Fruit fly (Drosophila melanogaster): ENCODE data around the gene mRRF1.

Gene mRRF1

dm6 chr3L:9357830-9358712, 6.1 kb upstream of the mRRF1 start (continued):
- TF ChIP-seq CG7368 (GFP tag; optimal IDR thresholded peaks at IDR 0.05) (no peak), CG6163 (GFP tag; IDR thresholded peaks at IDR 0.05) (peak; percentile 74; the same call in 2 of the 3 replicates), Hr4 (GFP tag; optimal IDR thresholded peaks at IDR 0.05) (no peak), CG3032 (tag; optimal IDR thresholded peaks at IDR 0.05) (peak; percentile 53), pdm3 (GFP tag; optimal IDR thresholded peaks at IDR 0.05) (no peak), Hr38 (GFP tag; optimal IDR thresholded peaks at IDR 0.05) (no peak), dac (GFP tag; optimal IDR thresholded peaks at IDR 0.05) (no peak), CG34406 (GFP tag; optimal IDR thresholded peaks at IDR 0.05) (no peak), fd59A (GFP tag; optimal IDR thresholded peaks at IDR 0.05) (no peak), Eip93F (GFP tag; optimal IDR thresholded peaks at IDR 0.05) (peak; percentile 62)

- TF ChIP-seq Hr4 (GFP tag; optimal IDR thresholded peaks at IDR 0.05) (peak; percentile 64), CG34406 (GFP tag; optimal IDR thresholded peaks at IDR 0.05) (no peak), CG10631 (GFP tag; optimal IDR thresholded peaks at IDR 0.05) (no peak), CG8119 (GFP tag; IDR thresholded peaks at IDR 0.05) (peak; percentile 43; the same call in 2 of the 3 replicates), CG7368 (GFP tag; optimal IDR thresholded peaks at IDR 0.05) (peak; percentile 6), Met (GFP tag; optimal IDR thresholded peaks at IDR 0.05) (no peak), salr (GFP tag; optimal IDR thresholded peaks at IDR 0.05) (no peak), pdm3 (GFP tag; optimal IDR thresholded peaks at IDR 0.05) (no peak), Hr38 (GFP tag; optimal IDR thresholded peaks at IDR 0.05) (no peak), svp (GFP tag) (no peak), CG6808 (GFP tag; optimal IDR thresholded peaks at IDR 0.05) (no peak), dsx (GFP tag; optimal IDR thresholded peaks at IDR 0.05; ENCODE audit: poor library complexity, severe bottlenecking) (no peak), CG6854 (GFP tag; optimal IDR thresholded peaks at IDR 0.05) (no peak), CG11294 (GFP tag; IDR thresholded peaks at IDR 0.05) (no peak), CG8632 (GFP tag; optimal IDR thresholded peaks at IDR 0.05) (no peak), CG16779 (tag; optimal IDR thresholded peaks at IDR 0.05) (no peak), Sox14 (GFP tag; optimal IDR thresholded peaks at IDR 0.05) (peak; percentile 93), Eip78C (GFP tag) (peak; percentile 71), CG11902 (GFP tag; optimal IDR thresholded peaks at IDR 0.05) (no peak), Eip75B (GFP tag; optimal IDR thresholded peaks at IDR 0.05) (peak; percentile 35), CG6163 (GFP tag; IDR thresholded peaks at IDR 0.05) (peak; percentile 56; the same call in 1 of the 3 replicates), Smox (GFP tag; optimal IDR thresholded peaks at IDR 0.05) (no peak), Ets96B (tag; optimal IDR thresholded peaks at IDR 0.05) (peak; percentile 10), CG31627 (GFP tag; optimal IDR thresholded peaks at IDR 0.05) (no peak), Gug (GFP tag; IDR thresholded peaks at IDR 0.05) (no peak), CG3919 (GFP tag; optimal IDR thresholded peaks at IDR 0.05) (peak; percentile 60), CG32006 (GFP tag; optimal IDR thresholded peaks at IDR 0.05) (no peak), Ets21C (GFP tag; optimal IDR thresholded peaks at IDR 0.05) (no peak), topi (GFP tag; optimal IDR thresholded peaks at IDR 0.05) (peak; percentile 39), CG8319 (GFP tag; optimal IDR thresholded peaks at IDR 0.05) (no peak), Hr39 (GFP tag; optimal IDR thresholded peaks at IDR 0.05) (peak; percentile 10), CG6792 (GFP tag; optimal IDR thresholded peaks at IDR 0.05) (no peak), net (GFP tag; optimal IDR thresholded peaks at IDR 0.05) (peak; percentile 53), fd85E (GFP tag; optimal IDR thresholded peaks at IDR 0.05) (no peak), achi (GFP tag; optimal IDR thresholded peaks at IDR 0.05) (peak; percentile 39), ss (GFP tag; optimal IDR thresholded peaks at IDR 0.05) (no peak), dac (GFP tag; optimal IDR thresholded peaks at IDR 0.05) (no peak), CG10669 (GFP tag; optimal IDR thresholded peaks at IDR 0.05) (no peak), fd59A (GFP tag; optimal IDR thresholded peaks at IDR 0.05) (no peak), CG4318 (GFP tag; optimal IDR thresholded peaks at IDR 0.05) (no peak), CG15336 (GFP tag; IDR thresholded peaks at IDR 0.05) (peak; percentile 45; the same call in 1 of the 2 replicates), Sox102F (GFP tag; optimal IDR thresholded peaks at IDR 0.05) (peak; percentile 19), CG11762 (GFP tag; optimal IDR thresholded peaks at IDR 0.05; ENCODE audit: insufficient read depth) (no peak), eg (GFP tag; IDR thresholded peaks at IDR 0.05) (peak; percentile 68; the same call in 2 of the 3 replicates), Eip93F (GFP tag; optimal IDR thresholded peaks at IDR 0.05) (no peak), Sox15 (GFP tag; optimal IDR thresholded peaks at IDR 0.05) (no peak)
These were observed 5.5 kb upstream of the mRRF1 start, which contains the start of the genes UGP and Svip for dm6 chr3L:9358713-9359040. Gene UGP (minus strand): TSS chr3L:9358935. Gene Svip (plus strand): TSS chr3L:9358999.
